Worm (Caenorhabditis elegans) whole organism, late embryonic: ENCODE data around the gene F38A1.11.

Experiments used
- C08G9.2 ChIP-seq: sonication (generic microtip); optimal IDR thresholded peaks from 2 replicates; lab custom pipeline; 2016; ENCODE audit warnings: mild to moderate bottlenecking, missing genetic modification characterization, moderate library complexity, missing compliant biosample characterization
- K02D7.2 ChIP-seq: sonication (generic microtip); optimal IDR thresholded peaks from 2 replicates; lab custom pipeline; 2017; ENCODE audit warnings: mild to moderate bottlenecking, missing genetic modification characterization, missing compliant biosample characterization
- K09A11.1 ChIP-seq: sonication (generic microtip); optimal IDR thresholded peaks from 2 replicates; lab custom pipeline; 2017; ENCODE audit warnings: antibody characterized with exemption, mild to moderate bottlenecking, missing genetic modification characterization, missing compliant biosample characterization; ENCODE audit not compliant: insufficient read depth
- Y22D7AL.16 ChIP-seq: sonication (generic microtip); optimal IDR thresholded peaks from 2 replicates; lab custom pipeline; 2016; ENCODE audit warnings: missing genetic modification characterization, missing compliant biosample characterization
- ahr-1 ChIP-seq: sonication (generic microtip); optimal IDR thresholded peaks from 2 replicates; lab custom pipeline; 2016; ENCODE audit warnings: missing genetic modification characterization, missing compliant biosample characterization
- ceh-14 ChIP-seq: sonication (generic microtip); optimal IDR thresholded peaks from 2 replicates; lab custom pipeline; 2016; ENCODE audit warnings: missing genotype, missing genetic modification characterization, missing compliant biosample characterization
- ceh-19 ChIP-seq: fragments of 200-800 bp; sonication (Bioruptor generic); optimal IDR thresholded peaks from 2 replicates; lab custom pipeline; 2018; ENCODE audit warnings: mild to moderate bottlenecking, missing genetic modification characterization, missing compliant biosample characterization
- ceh-2 ChIP-seq: sonication (generic microtip); optimal IDR thresholded peaks from 2 replicates; lab custom pipeline; 2016; ENCODE audit warnings: missing genotype, missing genetic modification characterization, missing compliant biosample characterization
- ceh-22 ChIP-seq: sonication (generic microtip); optimal IDR thresholded peaks from 2 replicates; lab custom pipeline; 2017; ENCODE audit warnings: missing biosample characterization, missing genetic modification characterization
- ceh-24 ChIP-seq: sonication (generic microtip); optimal IDR thresholded peaks from 2 replicates; lab custom pipeline; 2016; ENCODE audit warnings: mild to moderate bottlenecking, missing genetic modification characterization, missing compliant biosample characterization
- ceh-30 ChIP-seq: fragments of 150-350 bp; optimal IDR thresholded peaks from 2 replicates; lab custom pipeline; 2014; ENCODE audit warnings: missing biosample characterization, missing genetic modification characterization
- ceh-31 ChIP-seq: sonication (generic microtip); optimal IDR thresholded peaks from 2 replicates; lab custom pipeline; 2016; ENCODE audit warnings: missing genetic modification characterization, missing compliant biosample characterization
- ceh-48 ChIP-seq: sonication (generic microtip); optimal IDR thresholded peaks from 2 replicates; lab custom pipeline; 2016; ENCODE audit warnings: missing genetic modification characterization, inconsistent platforms, missing compliant biosample characterization
- ceh-9 ChIP-seq: sonication (generic microtip); optimal IDR thresholded peaks from 2 replicates; lab custom pipeline; 2016; ENCODE audit warnings: mild to moderate bottlenecking, missing genetic modification characterization, inconsistent platforms, missing compliant biosample characterization
- che-1 ChIP-seq: sonication (generic microtip); optimal IDR thresholded peaks from 2 replicates; lab custom pipeline; 2016; ENCODE audit warnings: mild to moderate bottlenecking, missing genetic modification characterization, missing compliant biosample characterization
- elt-2 ChIP-seq: sonication (generic microtip); optimal IDR thresholded peaks from 2 replicates; lab custom pipeline; 2016; ENCODE audit warnings: missing genetic modification reagents, missing genetic modification characterization, missing compliant biosample characterization
- elt-4 ChIP-seq: sonication (generic microtip); optimal IDR thresholded peaks from 2 replicates; lab custom pipeline; 2016; ENCODE audit warnings: missing genetic modification characterization, missing compliant biosample characterization
- ets-4 ChIP-seq: sonication (generic microtip); optimal IDR thresholded peaks from 2 replicates; lab custom pipeline; 2016; ENCODE audit warnings: missing genetic modification characterization, missing compliant biosample characterization
- eyg-1 ChIP-seq: sonication (generic microtip); optimal IDR thresholded peaks from 2 replicates; lab custom pipeline; 2016; ENCODE audit warnings: missing genotype, missing genetic modification characterization, missing compliant biosample characterization
- fkh-10 ChIP-seq: fragments of 150-350 bp; optimal IDR thresholded peaks from 2 replicates; lab custom pipeline; 2014; ENCODE audit warnings: missing biosample characterization, missing genetic modification reagents, missing genetic modification characterization
- hlh-13 ChIP-seq: fragments of 200-800 bp; sonication (Bioruptor generic); optimal IDR thresholded peaks from 2 replicates; lab custom pipeline; 2018; ENCODE audit warnings: mild to moderate bottlenecking, missing genetic modification characterization, missing compliant biosample characterization
- hlh-6 ChIP-seq: sonication (generic microtip); optimal IDR thresholded peaks from 2 replicates; lab custom pipeline; 2016; ENCODE audit warnings: missing genotype, missing genetic modification characterization, missing compliant biosample characterization
- hlh-8 ChIP-seq: sonication (generic microtip); optimal IDR thresholded peaks from 2 replicates; lab custom pipeline; 2016; ENCODE audit warnings: missing genotype, missing genetic modification characterization, missing compliant biosample characterization
- lim-6 ChIP-seq: sonication (generic microtip); optimal IDR thresholded peaks from 2 replicates; lab custom pipeline; 2016; ENCODE audit warnings: missing genetic modification characterization, missing compliant biosample characterization
- lin-11 ChIP-seq: fragments of 200-800 bp; sonication (Bioruptor generic); optimal IDR thresholded peaks from 2 replicates; lab custom pipeline; 2018; ENCODE audit warnings: mild to moderate bottlenecking, missing genetic modification characterization, missing compliant biosample characterization
- madf-2 ChIP-seq: sonication (generic microtip); optimal IDR thresholded peaks from 2 replicates; lab custom pipeline; 2017; ENCODE audit warnings: missing genetic modification characterization, missing compliant biosample characterization
- mec-3 ChIP-seq: sonication (generic microtip); optimal IDR thresholded peaks from 2 replicates; lab custom pipeline; 2016; ENCODE audit warnings: borderline replicate concordance, missing genetic modification characterization, missing compliant biosample characterization
- nfya-1 ChIP-seq: sonication (generic microtip); optimal IDR thresholded peaks from 2 replicates; lab custom pipeline; 2017; ENCODE audit warnings: missing genetic modification characterization, mild to moderate bottlenecking, missing compliant biosample characterization, antibody characterized with exemption, moderate library complexity
- nhr-11 ChIP-seq: fragments of 150-350 bp; optimal IDR thresholded peaks from 2 replicates; lab custom pipeline; 2014; ENCODE audit warnings: missing biosample characterization, missing genetic modification characterization
- npax-4 ChIP-seq: sonication (generic microtip); optimal IDR thresholded peaks from 2 replicates; lab custom pipeline; 2016; ENCODE audit warnings: missing genetic modification characterization, missing compliant biosample characterization
- pha-2 ChIP-seq: sonication (generic microtip); optimal IDR thresholded peaks from 2 replicates; lab custom pipeline; 2017; ENCODE audit warnings: mild to moderate bottlenecking, missing genetic modification characterization, missing compliant biosample characterization
- pqm-1 ChIP-seq: sonication (generic microtip); optimal IDR thresholded peaks from 2 replicates; lab custom pipeline; 2016; ENCODE audit warnings: missing genetic modification characterization, missing compliant biosample characterization
- pros-1 ChIP-seq: fragments of 150-350 bp; optimal IDR thresholded peaks from 2 replicates; lab custom pipeline; 2014; ENCODE audit warnings: missing biosample characterization, missing genetic modification reagents, missing genetic modification characterization
- ref-2 ChIP-seq: sonication (generic microtip); optimal IDR thresholded peaks from 2 replicates; lab custom pipeline; 2016; ENCODE audit warnings: missing genetic modification characterization, missing compliant biosample characterization
- sdc-2 ChIP-seq: sonication (generic microtip); optimal IDR thresholded peaks from 2 replicates; lab custom pipeline; 2016; ENCODE audit warnings: missing genotype, missing genetic modification characterization, missing compliant biosample characterization
- tbx-7 ChIP-seq: sonication (generic microtip); optimal IDR thresholded peaks from 2 replicates; lab custom pipeline; 2016; ENCODE audit warnings: missing genotype, missing genetic modification characterization, missing compliant biosample characterization
- ttx-3 ChIP-seq: sonication (generic microtip); optimal IDR thresholded peaks from 2 replicates; lab custom pipeline; 2016; ENCODE audit warnings: missing genetic modification reagents, missing genetic modification characterization, missing compliant biosample characterization
- unc-55 ChIP-seq: sonication (generic microtip); optimal IDR thresholded peaks from 2 replicates; lab custom pipeline; 2017; ENCODE audit warnings: missing biosample characterization, missing genetic modification reagents, missing genetic modification characterization
- unc-86 ChIP-seq: sonication (generic microtip); optimal IDR thresholded peaks from 2 replicates; lab custom pipeline; 2016; ENCODE audit warnings: missing genetic modification characterization, missing compliant biosample characterization
- zip-5 ChIP-seq: sonication (generic microtip); optimal IDR thresholded peaks from 2 replicates; lab custom pipeline; 2016; ENCODE audit warnings: missing genetic modification characterization, missing compliant biosample characterization
- ztf-16 ChIP-seq: sonication (generic microtip); optimal IDR thresholded peaks from 2 replicates; lab custom pipeline; 2017; ENCODE audit warnings: missing genetic modification characterization, missing compliant biosample characterization

Gene F38A1.11

DNA sequence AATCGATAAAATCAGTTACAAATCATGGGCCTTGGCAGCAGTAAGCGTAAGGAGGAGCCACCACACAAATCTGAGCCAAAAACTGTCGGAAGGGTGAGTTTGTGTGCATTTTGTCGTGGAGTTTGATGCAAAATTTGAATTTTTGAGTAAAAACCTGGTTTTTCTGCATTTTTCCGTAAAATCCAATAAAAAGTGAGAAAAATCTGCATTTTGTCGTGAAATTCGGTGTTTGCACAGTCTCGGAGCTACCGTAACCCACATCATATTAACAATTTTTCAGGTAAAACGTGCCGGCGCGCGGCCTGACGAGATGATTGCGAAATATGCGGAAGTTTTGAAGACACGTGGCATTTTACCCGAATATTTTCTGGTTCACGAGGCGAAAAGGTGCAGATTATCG lies 28.7 kb downstream of the F38A1.11 start:
- TF ChIP-seq ceh-48 (no peak), ztf-16 (no peak), ceh-19 (GFP tag; lab: Kevin White, UChicago) (no peak), tbx-7 (no peak), ceh-9 (no peak), ref-2 (tag; lab: Kevin White, UChicago) (no peak), pros-1 (tag; lab: Kevin White, UChicago) (no peak), C08G9.2 (tag; lab: Kevin White, UChicago) (no peak), lin-11 (tag; lab: Kevin White, UChicago) (no peak), ahr-1 (no peak), mec-3 (tag; lab: Kevin White, UChicago) (no peak), zip-5 (tag; lab: Kevin White, UChicago) (no peak), ets-4 (tag; lab: Kevin White, UChicago) (no peak), Y22D7AL.16 (no peak)

DNA sequence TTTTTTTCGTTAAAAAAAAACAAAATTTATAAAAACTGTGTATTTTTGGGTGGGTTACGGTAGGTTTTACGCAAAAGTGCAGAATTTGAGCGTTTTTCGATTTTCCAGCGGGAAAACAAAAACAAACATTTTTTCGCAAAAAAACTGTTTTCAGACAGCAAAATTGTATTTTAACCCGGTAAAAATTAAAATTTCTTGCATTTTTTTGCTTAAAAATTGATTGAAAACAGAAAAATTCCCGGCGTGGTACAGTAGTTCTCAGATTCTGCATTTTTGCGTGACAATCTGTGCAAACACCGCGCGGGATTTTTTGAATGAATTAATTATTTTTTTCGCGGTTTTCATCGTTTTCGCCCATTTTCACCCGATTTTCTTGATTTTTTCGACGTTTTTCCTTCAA lies 29.9 kb downstream of the F38A1.11 start:
- TF ChIP-seq pqm-1 (no peak), che-1 (tag; lab: Kevin White, UChicago) (no peak), ahr-1 (no peak), elt-2 (no peak), hlh-6 (no peak), Y22D7AL.16 (no peak), ceh-24 (tag; lab: Kevin White, UChicago) (no peak), madf-2 (tag; lab: Kevin White, UChicago) (no peak), K09A11.1 (tag; lab: Kevin White, UChicago) (no peak), zip-5 (tag; lab: Kevin White, UChicago) (no peak), lin-11 (tag; lab: Kevin White, UChicago) (no peak), eyg-1 (no peak), ceh-19 (GFP tag; lab: Kevin White, UChicago) (no peak), ceh-9 (no peak), fkh-10 (no peak), ceh-31 (tag; lab: Kevin White, UChicago) (no peak), sdc-2 (tag; lab: Kevin White, UChicago) (no peak)

DNA sequence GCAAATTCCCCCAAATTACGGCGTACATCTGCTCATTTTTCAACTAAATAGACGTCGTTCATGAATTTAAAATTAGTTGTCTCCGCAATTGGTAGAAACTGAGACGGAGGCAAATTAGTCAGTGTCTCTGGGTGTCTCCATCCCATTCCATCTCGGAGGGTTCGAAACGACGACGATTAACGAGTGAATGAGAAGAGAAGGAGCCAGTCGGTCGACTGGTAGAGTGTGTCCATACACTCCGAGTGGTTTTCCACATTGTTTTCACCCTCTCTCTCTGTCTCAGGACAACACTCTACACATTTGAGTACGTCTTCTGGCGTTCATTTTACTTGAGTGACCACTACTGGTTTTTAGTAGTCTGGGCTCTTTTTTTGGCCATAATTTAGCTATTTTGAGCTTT lies 31.8 kb downstream of the F38A1.11 start:
- TF ChIP-seq lim-6 (tag; lab: Kevin White, UChicago) (no peak), ceh-14 (tag; lab: Kevin White, UChicago) (peak; percentile 17), ceh-2 (tag; lab: Kevin White, UChicago) (no peak), ceh-19 (GFP tag; lab: Kevin White, UChicago) (no peak)

DNA sequence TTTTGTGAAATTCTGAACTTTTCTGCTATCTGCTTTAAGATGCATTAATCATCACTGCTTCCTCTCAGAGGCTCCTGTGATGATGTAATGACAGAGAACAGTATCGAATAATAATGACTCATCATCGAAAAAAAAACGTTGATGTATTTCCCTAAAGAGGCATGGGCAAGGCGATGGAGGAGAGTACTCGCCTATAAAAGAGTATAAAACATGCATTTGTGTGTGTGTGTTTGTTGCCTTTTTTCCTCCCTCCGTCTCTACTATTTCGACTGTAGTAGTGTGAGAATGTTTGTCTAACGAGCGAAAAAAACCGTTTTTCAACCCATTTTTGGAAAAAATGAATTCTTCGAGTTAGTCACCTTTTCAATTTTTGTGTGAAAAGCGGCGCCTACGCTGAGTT lies 37.7 kb downstream of the F38A1.11 start:
- TF ChIP-seq ttx-3 (tag; lab: Kevin White, UChicago) = no peak
- no peak for TF ChIP-seq ceh-22 (tag; lab: Kevin White, UChicago)
- TF ChIP-seq madf-2 (tag; lab: Kevin White, UChicago) = no peak
- no peak for TF ChIP-seq pqm-1
- TF ChIP-seq ceh-30 (tag; lab: Kevin White, UChicago) = no peak
- TF ChIP-seq unc-55 (GFP tag; lab: Kevin White, UChicago) = no peak
- TF ChIP-seq elt-4 (tag; lab: Kevin White, UChicago) = no peak
- TF ChIP-seq ahr-1 = no peak
- no peak for TF ChIP-seq npax-4 (tag; lab: Kevin White, UChicago)

DNA sequence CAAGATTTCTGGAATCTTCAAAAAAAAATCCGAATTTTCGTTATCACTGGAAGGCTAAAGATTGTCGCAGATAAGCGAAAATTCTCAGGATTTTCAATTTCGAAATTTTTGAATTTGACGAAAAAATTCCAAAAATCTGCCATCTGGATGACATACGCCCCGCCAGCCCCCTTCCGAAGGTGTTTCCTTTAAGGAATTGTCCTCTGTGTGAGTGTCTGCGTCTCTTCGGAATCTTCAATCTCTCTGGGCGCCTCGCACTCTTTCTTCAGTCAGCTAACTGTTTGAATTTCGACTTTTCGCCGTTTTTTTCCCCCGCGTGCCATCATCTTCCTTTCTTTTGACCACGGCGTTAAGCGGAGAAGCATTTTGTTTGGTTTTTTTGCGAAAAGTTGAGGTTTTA lies 39.4 kb downstream of the F38A1.11 start:
- no peak for TF ChIP-seq pha-2 (tag; lab: Kevin White, UChicago)
- no peak for TF ChIP-seq K02D7.2 (tag; lab: Kevin White, UChicago)
- TF ChIP-seq Y22D7AL.16 = no peak
- TF ChIP-seq ceh-48 = no peak
- TF ChIP-seq ahr-1 = no peak
- TF ChIP-seq unc-86 = no peak
- no peak for TF ChIP-seq hlh-13 (GFP tag; lab: Kevin White, UChicago)
- TF ChIP-seq ceh-19 (GFP tag; lab: Kevin White, UChicago) = no peak
- TF ChIP-seq hlh-8 (tag; lab: Kevin White, UChicago) = no peak
- no peak for TF ChIP-seq nhr-11 (tag; lab: Kevin White, UChicago)
- TF ChIP-seq nfya-1 (tag; lab: Kevin White, UChicago) = no peak
